Worm (Caenorhabditis elegans) whole organism, midembryonic: ENCODE measurements around the gene T26E4.4.
A peak's percentile ranks its signal among the peaks of the same experiment; 100 is the strongest.
"Not testable (repeated sequence)": the region's sequence is repeated elsewhere in the genome, so short reads cannot be mapped to it uniquely, and the experiment has no call there.

ENCODE experiments used
- T22C8.4 ChIP-seq: fragments of 200-800 bp; sonication (Bioruptor generic); IDR thresholded peaks from 2 replicates; pipeline ENCODE4 v1.3.6; 2022; ENCODE audit warnings: missing genetic modification characterization, missing compliant biosample characterization
- cog-1 ChIP-seq: sonication (generic microtip); optimal IDR thresholded peaks from 2 replicates; lab custom pipeline; 2016; ENCODE audit warnings: missing genetic modification characterization, missing compliant biosample characterization
- flt-1 ChIP-seq: fragments of 200-800 bp; sonication (Bioruptor generic); IDR thresholded peaks from 2 replicates; pipeline ENCODE4 v1.3.6; 2022; ENCODE audit warnings: missing genetic modification characterization, missing compliant biosample characterization
- klf-2 ChIP-seq: fragments of 200-800 bp; sonication (Bioruptor generic); conservative IDR thresholded peaks from 2 replicates; pipeline ENCODE4 v1.3.6; 2022; ENCODE audit warnings: missing genetic modification reagents, missing genetic modification characterization, missing compliant biosample characterization
- med-1 ChIP-seq: sonication (generic microtip); optimal IDR thresholded peaks from 2 replicates; lab custom pipeline; 2017; ENCODE audit warnings: missing genetic modification characterization, mild to moderate bottlenecking, missing compliant biosample characterization, antibody characterized with exemption, missing genetic modification reagents; ENCODE audit not compliant: insufficient read depth
- ref-1 ChIP-seq: fragments of 200-800 bp; sonication (Bioruptor generic); conservative IDR thresholded peaks from 2 replicates; pipeline ENCODE4 v1.3.6; 2022; ENCODE audit warnings: missing genetic modification reagents, missing genetic modification characterization, missing compliant biosample characterization
- tab-1 ChIP-seq: fragments of 200-800 bp; sonication (Bioruptor generic); IDR thresholded peaks from 2 replicates; pipeline ENCODE4 v1.3.6; 2022; ENCODE audit warnings: missing genetic modification characterization, missing compliant biosample characterization
- ztf-23 ChIP-seq: fragments of 200-800 bp; sonication (Bioruptor generic); IDR thresholded peaks from 2 replicates; pipeline ENCODE4 v1.3.6; 2022; ENCODE audit warnings: missing genetic modification reagents, missing genetic modification characterization, missing compliant biosample characterization
- ztf-29 ChIP-seq: fragments of 200-800 bp; sonication (Bioruptor generic); IDR thresholded peaks from 2 replicates; pipeline ENCODE4 v1.3.6; 2022; ENCODE audit warnings: missing genetic modification reagents, missing genetic modification characterization, missing compliant biosample characterization

T26E4.4 gene

DNA sequence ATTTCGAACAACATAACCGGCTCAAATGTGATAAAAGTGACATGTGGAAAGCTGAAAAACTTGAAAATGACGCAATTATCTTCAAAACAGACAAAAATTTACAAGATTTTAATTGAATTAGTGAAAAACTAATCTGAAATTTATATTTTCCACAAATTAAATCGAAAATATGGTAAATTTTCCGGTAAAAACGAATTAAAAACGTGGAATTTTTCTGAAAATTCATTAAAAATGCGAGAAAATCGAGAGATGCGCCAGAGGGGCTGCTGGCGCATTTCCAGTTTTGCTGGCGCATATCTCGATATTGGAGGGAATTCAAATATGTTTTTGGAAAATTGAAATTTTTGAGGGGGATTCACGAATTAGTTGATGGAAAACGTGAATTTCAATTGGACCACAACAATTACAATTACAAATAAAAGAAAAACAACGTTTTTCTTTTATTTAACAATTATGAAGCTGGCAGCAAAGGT is 26.2 kb downstream of the T26E4.4 start, which contains the start of the genes haf-3 and F57A10.2:
haf-3 (minus strand) TSS at position 51 of the 473 bp plus-strand sequence.
F57A10.2 (plus strand) TSS at position 454 of the 473 bp plus-strand sequence.
- TF ChIP-seq flt-1 (GFP tag; lab: Robert Waterston, UW) (peak; percentile 67; the same call in 1 of the 2 replicates), ztf-23 (GFP tag; lab: Robert Waterston, UW) (0 out of 2 replicates have a peak, but pooled peaks have one; percentile 53), cog-1 (tag; lab: Kevin White, UChicago) (peak; percentile 38), med-1 (GFP tag; lab: Kevin White, UChicago) (no peak), tab-1 (GFP tag; lab: Robert Waterston, UW) (no peak), klf-2 (GFP tag; lab: Robert Waterston, UW) (0 out of 2 replicates have a peak, but pooled peaks have one; percentile 54)

ce11 chrV:15758449-15758848 is 33.9 kb downstream of the T26E4.4 start, which contains the start of gene str-9:
Gene str-9, plus strand, starts transcription at chrV:15758749.
- TF ChIP-seq med-1 (GFP tag; lab: Kevin White, UChicago) (no peak), flt-1 (GFP tag; lab: Robert Waterston, UW) (no peak), T22C8.4 (no peak), ztf-29 (GFP tag; lab: Robert Waterston, UW) (no peak), klf-2 (GFP tag; lab: Robert Waterston, UW) (no peak), tab-1 (GFP tag; lab: Robert Waterston, UW) (no peak), ref-1 (GFP tag; lab: Robert Waterston, UW) (no peak), cog-1 (tag; lab: Kevin White, UChicago) (no peak), ztf-23 (GFP tag; lab: Robert Waterston, UW) (no peak)

DNA sequence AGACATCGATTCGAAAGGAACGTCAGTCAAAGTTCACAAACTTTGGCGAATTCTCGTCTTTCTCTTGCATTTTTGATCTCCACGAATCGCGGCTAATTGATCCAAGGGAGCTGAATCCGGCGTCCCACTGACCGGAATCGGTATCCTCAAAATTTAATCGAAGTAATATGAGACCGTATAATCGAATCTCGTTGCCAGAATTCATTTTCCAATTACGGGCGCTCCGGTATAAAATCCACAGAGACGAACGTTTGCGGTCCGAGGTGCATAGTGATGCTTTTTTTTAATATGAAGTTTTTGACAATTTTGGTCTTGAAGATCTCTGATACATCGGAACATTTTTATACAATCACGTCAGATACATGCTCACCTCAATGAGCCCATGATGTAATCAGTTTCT is 34.7 kb downstream of the T26E4.4 start:
- TF ChIP-seq T22C8.4 (no peak), med-1 (GFP tag; lab: Kevin White, UChicago) (no peak), ztf-23 (GFP tag; lab: Robert Waterston, UW) (no peak), ztf-29 (GFP tag; lab: Robert Waterston, UW) (no peak), cog-1 (tag; lab: Kevin White, UChicago) (no peak), klf-2 (GFP tag; lab: Robert Waterston, UW) (no peak), ref-1 (GFP tag; lab: Robert Waterston, UW) (no peak), tab-1 (GFP tag; lab: Robert Waterston, UW) (no peak), flt-1 (GFP tag; lab: Robert Waterston, UW) (no peak)

DNA sequence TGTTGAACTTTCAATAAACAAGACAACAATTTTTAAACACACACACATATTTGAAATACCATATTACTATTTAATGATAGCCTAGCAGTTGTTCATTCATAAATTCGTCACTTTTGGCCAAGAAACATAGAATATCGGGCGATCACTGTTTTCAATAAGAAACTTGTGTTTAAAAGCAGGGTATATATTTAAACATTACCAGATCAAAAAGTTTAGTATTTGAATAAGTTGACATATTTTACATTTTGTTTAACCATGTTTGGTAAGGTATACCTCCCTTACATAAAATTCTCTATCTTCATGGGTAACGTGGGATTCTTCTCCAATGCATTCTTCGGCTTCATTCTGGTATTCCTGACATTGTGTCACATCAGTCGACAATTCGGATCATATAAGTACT is 37.6 kb downstream of the T26E4.4 start, which contains the start of gene str-8:
str-8 (plus strand) TSS at position 301 of the 400 bp plus-strand sequence.
- not testable (repeated sequence) for TF ChIP-seq klf-2 (GFP tag; lab: Robert Waterston, UW); flt-1 (GFP tag; lab: Robert Waterston, UW); cog-1 (tag; lab: Kevin White, UChicago)

DNA sequence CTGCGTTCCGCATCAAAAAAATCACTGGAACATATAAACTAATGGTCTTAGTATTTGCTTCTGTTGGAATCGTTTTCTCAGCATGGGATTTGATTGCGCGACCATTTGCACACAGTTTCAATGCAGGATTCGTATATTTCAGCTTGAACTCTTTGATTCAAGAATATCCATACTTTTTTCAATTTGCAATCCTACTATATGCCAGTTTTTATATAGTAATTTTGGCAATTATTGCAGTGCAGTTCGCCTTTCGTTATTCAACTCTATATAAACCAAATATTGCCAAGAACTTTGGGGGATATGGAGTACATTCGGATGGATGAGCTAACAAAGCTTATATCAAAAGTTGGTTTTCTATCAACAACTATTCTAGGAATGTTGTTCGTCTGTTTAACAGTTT is 39.4 kb downstream of the T26E4.4 start, which contains the start of gene str-5:
str-5 (plus strand) TSS at position 301 of the 400 bp plus-strand sequence.
- not testable (repeated sequence) for TF ChIP-seq tab-1 (GFP tag; lab: Robert Waterston, UW); cog-1 (tag; lab: Kevin White, UChicago); ztf-23 (GFP tag; lab: Robert Waterston, UW)

- TF ChIP-seq ztf-29 (GFP tag; lab: Robert Waterston, UW) (no peak), ref-1 (GFP tag; lab: Robert Waterston, UW) (no peak), cog-1 (tag; lab: Kevin White, UChicago) (no peak), ztf-23 (GFP tag; lab: Robert Waterston, UW) (no peak), T22C8.4 (no peak), tab-1 (GFP tag; lab: Robert Waterston, UW) (no peak)
These were observed 40.3 kb downstream of the T26E4.4 start, which contains the start of gene str-43 for ce11 chrV:15752049-15752448. Gene str-43, minus strand, starts transcription at chrV:15752149.

DNA sequence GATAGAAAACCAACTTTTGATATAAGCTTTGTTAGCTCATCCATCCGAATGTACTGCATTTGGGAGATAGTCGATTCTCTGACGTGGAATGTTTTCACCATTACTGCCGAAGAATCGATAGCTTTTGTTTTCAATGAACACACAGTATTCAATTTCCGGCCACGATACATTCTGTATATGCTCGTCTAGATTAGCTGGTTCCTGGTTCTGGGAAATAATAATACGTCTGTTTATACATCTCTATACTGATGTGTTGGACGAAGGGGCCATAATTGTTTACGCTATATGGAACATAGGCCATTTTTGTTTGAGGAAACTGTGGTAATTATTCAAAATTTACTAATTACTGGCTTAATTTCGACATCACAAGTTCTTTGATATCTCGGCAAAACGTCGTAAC is 42.2 kb downstream of the T26E4.4 start, which contains the start of gene str-6:
str-6 (minus strand) TSS at position 101 of the 400 bp plus-strand sequence.
- TF ChIP-seq klf-2 (GFP tag; lab: Robert Waterston, UW) (no peak), tab-1 (GFP tag; lab: Robert Waterston, UW) (no peak), ref-1 (GFP tag; lab: Robert Waterston, UW) (no peak), flt-1 (GFP tag; lab: Robert Waterston, UW) (no peak), T22C8.4 (no peak), ztf-29 (GFP tag; lab: Robert Waterston, UW) (no peak), cog-1 (tag; lab: Kevin White, UChicago) (no peak), med-1 (GFP tag; lab: Kevin White, UChicago) (no peak), ztf-23 (GFP tag; lab: Robert Waterston, UW) (no peak)

DNA sequence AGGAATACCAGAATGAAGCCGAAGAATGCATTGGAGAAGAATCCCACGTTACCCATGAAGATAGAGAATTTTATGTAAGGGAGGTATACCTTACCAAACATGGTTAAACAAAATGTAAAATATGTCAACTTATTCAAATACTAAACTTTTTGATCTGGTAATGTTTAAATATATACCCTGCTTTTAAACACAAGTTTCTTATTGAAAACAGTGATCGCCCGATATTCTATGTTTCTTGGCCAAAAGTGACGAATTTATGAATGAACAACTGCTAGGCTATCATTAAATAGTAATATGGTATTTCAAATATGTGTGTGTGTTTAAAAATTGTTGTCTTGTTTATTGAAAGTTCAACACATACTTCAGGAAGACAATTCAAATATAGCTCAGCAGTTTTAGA is 44.0 kb downstream of the T26E4.4 start, which contains the start of gene T23D5.8:
T23D5.8 (minus strand) TSS at position 101 of the 400 bp plus-strand sequence.
- not testable (repeated sequence) for TF ChIP-seq T22C8.4; ztf-29 (GFP tag; lab: Robert Waterston, UW); cog-1 (tag; lab: Kevin White, UChicago)

DNA sequence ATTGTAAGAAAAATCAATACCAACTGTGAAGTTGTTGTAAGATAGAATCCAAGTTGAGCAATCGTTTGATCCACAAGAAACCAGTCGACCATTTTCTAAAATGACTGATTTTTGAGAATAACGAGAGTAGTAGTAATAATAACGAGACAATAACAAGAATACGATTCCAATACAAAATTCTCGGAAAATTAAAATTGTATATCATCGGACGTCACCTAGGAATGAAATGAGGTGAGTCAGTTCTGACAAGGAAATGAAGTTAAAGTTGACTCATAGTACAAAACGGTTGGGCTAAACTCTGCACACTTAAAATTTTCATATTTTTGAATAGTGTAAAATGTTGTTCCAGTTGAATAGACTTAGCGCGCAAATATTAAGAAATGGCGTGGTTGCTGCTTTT is 47.9 kb downstream of the T26E4.4 start, which contains the start of gene str-19:
str-19 (minus strand) TSS at position 101 of the 400 bp plus-strand sequence.
- not testable (repeated sequence) for TF ChIP-seq med-1 (GFP tag; lab: Kevin White, UChicago); cog-1 (tag; lab: Kevin White, UChicago); flt-1 (GFP tag; lab: Robert Waterston, UW)
